Fruit fly (Drosophila melanogaster): ENCODE data around the gene CG13309.

DNA sequence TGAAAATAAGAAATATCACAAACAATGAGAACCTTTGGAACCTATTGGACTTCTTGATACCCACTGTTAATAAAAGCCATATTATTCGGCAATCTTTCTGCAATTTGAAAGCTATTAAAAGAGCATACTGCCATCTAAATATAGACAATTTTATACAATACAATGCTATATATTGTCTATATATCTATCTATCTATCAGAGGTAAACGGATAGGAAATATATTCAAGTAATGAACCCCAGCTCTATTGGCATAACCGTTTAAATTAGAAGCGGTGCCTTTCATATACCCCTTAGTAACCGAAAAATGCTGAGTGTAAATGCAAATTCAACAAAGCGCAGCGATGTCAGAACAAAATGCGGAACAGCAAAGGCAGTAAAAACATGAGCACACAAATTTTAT lies 46.4 kb upstream of the CG13309 start:
- TF ChIP-seq CG32264 (GFP tag; optimal IDR thresholded peaks at IDR 0.05) (no peak), Hr78 (GFP tag; optimal IDR thresholded peaks at IDR 0.05) (no peak), Myc (optimal IDR thresholded peaks at IDR 0.05) (no peak), h (GFP tag; optimal IDR thresholded peaks at IDR 0.05) (no peak), Mio (GFP tag; optimal IDR thresholded peaks at IDR 0.05) (no peak), psq (GFP tag; optimal IDR thresholded peaks at IDR 0.05) (no peak), pan (optimal IDR thresholded peaks at IDR 0.05) (peak; percentile 42), foxo (GFP tag; optimal IDR thresholded peaks at IDR 0.05) (no peak), Dfd (GFP tag; optimal IDR thresholded peaks at IDR 0.05) (no peak)
